Worm (Caenorhabditis elegans): ENCODE data around the gene F13H10.1.
"Not testable (repeated sequence)": the region's sequence is repeated elsewhere in the genome, so short reads cannot be mapped to it uniquely, and the experiment has no call there.

Gene F13H10.1

ce11 chrIV:11004273-11004672 lies at the start of gene F13H10.1:
TSS of gene F13H10.1 (plus strand) at chrIV:11004573.
- TF ChIP-seq dpl-1 (GFP tag; optimal IDR thresholded peaks at IDR 0.05), result no peak
- TF ChIP-seq sup-37 (GFP tag; optimal IDR thresholded peaks at IDR 0.05), result no peak
- TF ChIP-seq zip-4 (GFP tag; optimal IDR thresholded peaks at IDR 0.05), result no peak
- no peak for TF ChIP-seq efl-1 (optimal IDR thresholded peaks at IDR 0.05)
- peak in 1 of 2 experiments; percentile 89 for TF ChIP-seq efl-1 (GFP tag; optimal IDR thresholded peaks at IDR 0.05 in 1 of 2)

ce11 chrIV:10954955-10955354 lies 49.4 kb upstream of the F13H10.1 start, which contains the start of gene Y69E1A.4:
TSS of gene Y69E1A.4 (plus strand) at chrIV:10955255.
- not testable (repeated sequence) for TF ChIP-seq nhr-237, lsy-2, egl-13 (tag; optimal IDR thresholded peaks at IDR 0.05)

DNA sequence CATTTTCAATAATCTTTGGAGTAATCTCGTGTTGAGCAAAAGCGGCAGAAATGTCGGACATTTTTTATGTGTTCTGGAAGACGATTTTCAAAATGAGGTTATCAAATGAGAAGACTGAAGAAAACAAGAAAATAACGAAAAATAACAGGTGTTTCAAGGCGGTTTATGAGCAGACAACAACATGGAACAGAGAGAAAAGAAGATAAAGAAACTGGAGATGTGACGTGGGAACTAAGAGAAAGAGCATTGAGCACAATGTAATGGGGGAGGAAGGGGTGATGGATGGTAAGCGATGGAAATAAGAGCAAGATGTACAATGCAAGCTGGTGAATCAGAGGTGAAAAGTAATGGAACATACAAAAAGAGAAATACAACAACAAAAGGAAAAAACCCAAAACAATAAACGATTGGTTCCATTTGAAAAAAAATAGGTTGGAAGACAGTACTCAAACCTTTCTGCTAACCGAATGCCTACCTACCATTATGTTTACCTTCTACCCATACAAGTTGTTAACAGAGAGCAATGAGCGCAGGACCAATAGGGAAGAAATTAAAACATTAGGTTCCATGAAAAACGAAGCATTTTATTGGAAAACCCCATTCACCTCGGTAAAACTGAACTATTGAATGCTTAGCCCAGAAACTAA lies 46.7 kb upstream of the F13H10.1 start, which contains the start of gene Y69E1A.5:
Gene Y69E1A.5 (minus strand): TSS at position 73 of the 647 bp plus-strand sequence.
- TF ChIP-seq mef-2 (tag; optimal IDR thresholded peaks at IDR 0.05), result no peak
- no peak for TF ChIP-seq fkh-8 (tag; optimal IDR thresholded peaks at IDR 0.05)
- TF ChIP-seq C04F5.9 (tag; optimal IDR thresholded peaks at IDR 0.05), result no peak
- TF ChIP-seq rnt-1 (tag; optimal IDR thresholded peaks at IDR 0.05), result peak; percentile 62
- TF ChIP-seq nhr-84 (tag; optimal IDR thresholded peaks at IDR 0.05), result no peak
- TF ChIP-seq nhr-11 (tag; optimal IDR thresholded peaks at IDR 0.05), result no peak
- TF ChIP-seq lin-14 (GFP tag; optimal IDR thresholded peaks at IDR 0.05), result peak; percentile 72
- TF ChIP-seq egl-13 (tag; optimal IDR thresholded peaks at IDR 0.05), result no peak
- no peak for TF ChIP-seq tbx-2 (tag; optimal IDR thresholded peaks at IDR 0.05)
- no peak for TF ChIP-seq efl-1 (optimal IDR thresholded peaks at IDR 0.05)
- TF ChIP-seq efl-1 (GFP tag; optimal IDR thresholded peaks at IDR 0.05 in 1 of 2), result peak in 1 of 2 experiments; percentile 81
- no peak for TF ChIP-seq snu-23 (GFP tag; optimal IDR thresholded peaks at IDR 0.05)

- no peak for TF ChIP-seq tbx-2 (tag; optimal IDR thresholded peaks at IDR 0.05)
- no peak for TF ChIP-seq nhr-28 (tag; optimal IDR thresholded peaks at IDR 0.05)
- no peak for TF ChIP-seq pax-3 (tag; optimal IDR thresholded peaks at IDR 0.05)
- TF ChIP-seq sox-4 (tag; optimal IDR thresholded peaks at IDR 0.05), result no peak
- TF ChIP-seq vab-15 (tag; optimal IDR thresholded peaks at IDR 0.05), result no peak
- TF ChIP-seq rnt-1 (tag; optimal IDR thresholded peaks at IDR 0.05), result peak; percentile 41
- no peak for TF ChIP-seq nhr-20 (tag; optimal IDR thresholded peaks at IDR 0.05)
- TF ChIP-seq skn-1 (tag; optimal IDR thresholded peaks at IDR 0.05), result no peak
- peak; percentile 51 for TF ChIP-seq lin-14 (GFP tag; optimal IDR thresholded peaks at IDR 0.05)
- no peak for TF ChIP-seq fkh-4 (tag; optimal IDR thresholded peaks at IDR 0.05; ENCODE audit: borderline replicate concordance)
- TF ChIP-seq C16A3.4 (tag; optimal IDR thresholded peaks at IDR 0.05), result no peak
- no peak for TF ChIP-seq ceh-88 (GFP tag; IDR thresholded peaks at IDR 0.05)
- TF ChIP-seq lin-15B (tag; optimal IDR thresholded peaks at IDR 0.05), result no peak
- TF ChIP-seq unc-86 (tag; optimal IDR thresholded peaks at IDR 0.05), result no peak
- no peak for TF ChIP-seq mep-1 (tag; optimal IDR thresholded peaks at IDR 0.05)
- no peak for TF ChIP-seq ceh-82 (tag; optimal IDR thresholded peaks at IDR 0.05)
- TF ChIP-seq efl-3 (GFP tag; optimal IDR thresholded peaks at IDR 0.05), result no peak
- TF ChIP-seq dsc-1 (tag; optimal IDR thresholded peaks at IDR 0.05), result no peak
These were observed 46.2 kb upstream of the F13H10.1 start, which contains the start of gene sri-19 for ce11 chrIV:10958230-10958588. TSS of gene sri-19 (plus strand) at chrIV:10958372.

DNA sequence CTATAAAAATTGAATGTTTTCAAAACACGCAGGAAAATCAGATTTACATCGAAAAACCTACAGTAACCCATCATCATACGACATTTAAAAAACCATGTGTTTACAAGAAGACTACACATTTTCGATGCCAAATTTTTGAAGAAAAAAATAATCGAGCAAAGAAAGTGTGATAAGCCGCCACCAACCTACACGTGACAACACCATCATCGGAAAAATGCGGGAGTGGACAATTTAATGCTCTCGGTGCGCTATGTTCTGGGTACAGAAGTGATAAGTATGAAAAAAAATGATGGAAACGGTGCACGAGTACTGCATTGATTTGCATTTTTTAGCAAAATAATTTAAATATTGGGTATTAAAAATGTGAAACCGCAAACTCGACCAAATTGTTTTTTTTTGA lies 39.7 kb upstream of the F13H10.1 start:
- TF ChIP-seq tlp-1 (tag; optimal IDR thresholded peaks at IDR 0.05) (no peak), nhr-47 (tag; optimal IDR thresholded peaks at IDR 0.05) (no peak), hlh-4 (tag; optimal IDR thresholded peaks at IDR 0.05) (no peak), snu-23 (GFP tag; optimal IDR thresholded peaks at IDR 0.05) (no peak), lin-35 (GFP tag; optimal IDR thresholded peaks at IDR 0.05) (peak in 1 of 2 experiments; percentile 39), nhr-71 (tag; optimal IDR thresholded peaks at IDR 0.05) (no peak), fkh-8 (tag; optimal IDR thresholded peaks at IDR 0.05) (no peak), isw-1 (GFP tag; IDR thresholded peaks at IDR 0.05) (no peak), nhr-20 (tag; optimal IDR thresholded peaks at IDR 0.05) (peak; percentile 2), ceh-88 (GFP tag; IDR thresholded peaks at IDR 0.05) (no peak), hlh-17 (GFP tag; optimal IDR thresholded peaks at IDR 0.05; ENCODE audit: borderline replicate concordance) (no peak), irx-1 (tag; optimal IDR thresholded peaks at IDR 0.05) (no peak), mdl-1 (tag; optimal IDR thresholded peaks at IDR 0.05) (peak in 1 of 2 experiments; percentile 9), elt-2 (tag; optimal IDR thresholded peaks at IDR 0.05) (peak; percentile 86), efl-1 (optimal IDR thresholded peaks at IDR 0.05) (no peak), efl-1 (GFP tag; optimal IDR thresholded peaks at IDR 0.05 in 1 of 2) (peak in 1 of 2 experiments; percentile 16), mep-1 (tag; optimal IDR thresholded peaks at IDR 0.05) (no peak), zip-4 (GFP tag; optimal IDR thresholded peaks at IDR 0.05) (no peak), Y116A8C.19 (tag; optimal IDR thresholded peaks at IDR 0.05; ENCODE audit: borderline replicate concordance) (no peak), nhr-12 (tag; optimal IDR thresholded peaks at IDR 0.05) (no peak)
